Worm (Caenorhabditis elegans): ENCODE results near the gene F39B3.7.

The F39B3.7 gene

ce11 chrX:17537568-17537967 is 29.7 kb downstream of the F39B3.7 start:
- TF ChIP-seq med-1 (GFP tag; optimal IDR thresholded peaks at IDR 0.05; ENCODE audit: insufficient read depth) (no peak), cog-1 (tag; optimal IDR thresholded peaks at IDR 0.05) (no peak), klf-2 (GFP tag; conservative IDR thresholded peaks at IDR 0.05) (no peak)

- no peak for TF ChIP-seq T22C8.4 (GFP tag; IDR thresholded peaks at IDR 0.05)
- TF ChIP-seq tab-1 (GFP tag; IDR thresholded peaks at IDR 0.05) = no peak
- no peak for TF ChIP-seq ztf-29 (GFP tag; IDR thresholded peaks at IDR 0.05)
- no peak for TF ChIP-seq med-1 (GFP tag; optimal IDR thresholded peaks at IDR 0.05; ENCODE audit: insufficient read depth)
- no peak for TF ChIP-seq cog-1 (tag; optimal IDR thresholded peaks at IDR 0.05)
- no peak for TF ChIP-seq klf-2 (GFP tag; conservative IDR thresholded peaks at IDR 0.05)
- TF ChIP-seq ref-1 (GFP tag; conservative IDR thresholded peaks at IDR 0.05) = no peak
- TF ChIP-seq ztf-23 (GFP tag; IDR thresholded peaks at IDR 0.05) = no peak
- TF ChIP-seq flt-1 (GFP tag; IDR thresholded peaks at IDR 0.05) = no peak
These were observed 32.4 kb downstream of the F39B3.7 start for ce11 chrX:17534877-17535276.

ce11 chrX:17534014-17534465 is 33.2 kb downstream of the F39B3.7 start, which contains the start of gene F31A3.3:
Gene F31A3.3 (minus strand): TSS chrX:17534064.
- TF ChIP-seq med-1 (GFP tag; optimal IDR thresholded peaks at IDR 0.05; ENCODE audit: insufficient read depth) = no peak
- TF ChIP-seq ztf-29 (GFP tag; IDR thresholded peaks at IDR 0.05) = no peak
- TF ChIP-seq flt-1 (GFP tag; IDR thresholded peaks at IDR 0.05) = no peak
- TF ChIP-seq klf-2 (GFP tag; conservative IDR thresholded peaks at IDR 0.05) = no peak
- TF ChIP-seq T22C8.4 (GFP tag; IDR thresholded peaks at IDR 0.05) = no peak
- TF ChIP-seq tab-1 (GFP tag; IDR thresholded peaks at IDR 0.05) = no peak
- TF ChIP-seq ref-1 (GFP tag; conservative IDR thresholded peaks at IDR 0.05) = no peak
- no peak for TF ChIP-seq cog-1 (tag; optimal IDR thresholded peaks at IDR 0.05)
- TF ChIP-seq ztf-23 (GFP tag; IDR thresholded peaks at IDR 0.05) = no peak

- no peak for TF ChIP-seq ref-1 (GFP tag; conservative IDR thresholded peaks at IDR 0.05)
- no peak for TF ChIP-seq tab-1 (GFP tag; IDR thresholded peaks at IDR 0.05)
- no peak for TF ChIP-seq T22C8.4 (GFP tag; IDR thresholded peaks at IDR 0.05)
- TF ChIP-seq ztf-29 (GFP tag; IDR thresholded peaks at IDR 0.05) = no peak
- no peak for TF ChIP-seq cog-1 (tag; optimal IDR thresholded peaks at IDR 0.05)
- TF ChIP-seq med-1 (GFP tag; optimal IDR thresholded peaks at IDR 0.05; ENCODE audit: insufficient read depth) = no peak
- no peak for TF ChIP-seq ztf-23 (GFP tag; IDR thresholded peaks at IDR 0.05)
- no peak for TF ChIP-seq flt-1 (GFP tag; IDR thresholded peaks at IDR 0.05)
- no peak for TF ChIP-seq klf-2 (GFP tag; conservative IDR thresholded peaks at IDR 0.05)
These were observed 39.2 kb downstream of the F39B3.7 start, which contains the start of gene sup-10 for ce11 chrX:17528068-17528467. Gene sup-10 (plus strand): TSS chrX:17528344.

ce11 chrX:17527377-17527776 is 39.9 kb downstream of the F39B3.7 start:
- no peak for TF ChIP-seq ztf-23 (GFP tag; IDR thresholded peaks at IDR 0.05)
- no peak for TF ChIP-seq T22C8.4 (GFP tag; IDR thresholded peaks at IDR 0.05)
- TF ChIP-seq tab-1 (GFP tag; IDR thresholded peaks at IDR 0.05) = no peak
- no peak for TF ChIP-seq klf-2 (GFP tag; conservative IDR thresholded peaks at IDR 0.05)
- no peak for TF ChIP-seq med-1 (GFP tag; optimal IDR thresholded peaks at IDR 0.05; ENCODE audit: insufficient read depth)
- TF ChIP-seq ztf-29 (GFP tag; IDR thresholded peaks at IDR 0.05) = no peak
- no peak for TF ChIP-seq cog-1 (tag; optimal IDR thresholded peaks at IDR 0.05)
- no peak for TF ChIP-seq ref-1 (GFP tag; conservative IDR thresholded peaks at IDR 0.05)
- no peak for TF ChIP-seq flt-1 (GFP tag; IDR thresholded peaks at IDR 0.05)

ce11 chrX:17521425-17521824 is 45.9 kb downstream of the F39B3.7 start:
- TF ChIP-seq klf-2 (GFP tag; conservative IDR thresholded peaks at IDR 0.05) (no peak), cog-1 (tag; optimal IDR thresholded peaks at IDR 0.05) (no peak), T22C8.4 (GFP tag; IDR thresholded peaks at IDR 0.05) (no peak), med-1 (GFP tag; optimal IDR thresholded peaks at IDR 0.05; ENCODE audit: insufficient read depth) (no peak), flt-1 (GFP tag; IDR thresholded peaks at IDR 0.05) (no peak), tab-1 (GFP tag; IDR thresholded peaks at IDR 0.05) (no peak), ref-1 (GFP tag; conservative IDR thresholded peaks at IDR 0.05) (no peak), ztf-23 (GFP tag; IDR thresholded peaks at IDR 0.05) (no peak), ztf-29 (GFP tag; IDR thresholded peaks at IDR 0.05) (no peak)

ce11 chrX:17519476-17519875 is 47.8 kb downstream of the F39B3.7 start:
- TF ChIP-seq ztf-23 (GFP tag; IDR thresholded peaks at IDR 0.05) (no peak), flt-1 (GFP tag; IDR thresholded peaks at IDR 0.05) (no peak), cog-1 (tag; optimal IDR thresholded peaks at IDR 0.05) (no peak), ztf-29 (GFP tag; IDR thresholded peaks at IDR 0.05) (no peak), ref-1 (GFP tag; conservative IDR thresholded peaks at IDR 0.05) (no peak), med-1 (GFP tag; optimal IDR thresholded peaks at IDR 0.05; ENCODE audit: insufficient read depth) (no peak), tab-1 (GFP tag; IDR thresholded peaks at IDR 0.05) (no peak)

ce11 chrX:17518293-17518692 is 49.0 kb downstream of the F39B3.7 start:
- no peak for TF ChIP-seq T22C8.4 (GFP tag; IDR thresholded peaks at IDR 0.05)
- TF ChIP-seq ztf-29 (GFP tag; IDR thresholded peaks at IDR 0.05) = no peak
- no peak for TF ChIP-seq ztf-23 (GFP tag; IDR thresholded peaks at IDR 0.05)
- TF ChIP-seq flt-1 (GFP tag; IDR thresholded peaks at IDR 0.05) = no peak
- no peak for TF ChIP-seq ref-1 (GFP tag; conservative IDR thresholded peaks at IDR 0.05)

- no peak for TF ChIP-seq cog-1 (tag; optimal IDR thresholded peaks at IDR 0.05)
- no peak for TF ChIP-seq tab-1 (GFP tag; IDR thresholded peaks at IDR 0.05)
- no peak for TF ChIP-seq ztf-23 (GFP tag; IDR thresholded peaks at IDR 0.05)
These were observed 49.4 kb downstream of the F39B3.7 start for ce11 chrX:17517872-17518271.

- no peak for TF ChIP-seq tab-1 (GFP tag; IDR thresholded peaks at IDR 0.05)
- no peak for TF ChIP-seq T22C8.4 (GFP tag; IDR thresholded peaks at IDR 0.05)
- no peak for TF ChIP-seq ztf-29 (GFP tag; IDR thresholded peaks at IDR 0.05)
- no peak for TF ChIP-seq med-1 (GFP tag; optimal IDR thresholded peaks at IDR 0.05; ENCODE audit: insufficient read depth)
- TF ChIP-seq ref-1 (GFP tag; conservative IDR thresholded peaks at IDR 0.05) = no peak
- TF ChIP-seq flt-1 (GFP tag; IDR thresholded peaks at IDR 0.05) = no peak
These were observed 50.3 kb downstream of the F39B3.7 start for ce11 chrX:17516941-17517340.
